Fruit fly (Drosophila melanogaster) whole organism, adult: ENCODE results near the gene CG11164.

Source experiments
- CG12768 ChIP-seq: fragments of 200-800 bp; sonication (Bioruptor generic); optimal IDR thresholded peaks from 2 replicates; lab custom pipeline; 2017; ENCODE audit warnings: missing biosample characterization, missing genetic modification characterization, mild to moderate bottlenecking, moderate library complexity, missing genetic modification reagents
- Crg-1 ChIP-seq: fragments of 200-800 bp; sonication (Bioruptor generic); optimal IDR thresholded peaks from 2 replicates; lab custom pipeline; 2016; ENCODE audit warnings: missing biosample characterization, missing genetic modification characterization
- cnc ChIP-seq, 2 experiments: fragments of >200 bp; optimal IDR thresholded peaks; 2 replicates each; lab custom pipeline; 2017

- no peak for TF ChIP-seq Crg-1 (GFP tag; lab: Kevin White, UChicago)
- TF ChIP-seq CG12768, result no peak
- no peak for TF ChIP-seq cnc (optimal IDR thresholded peaks at IDR 0.05; lab: Kevin White, UChicago)
Observed at dm6 chrX:13635000-13635368, 32.8 kb upstream of the CG11164 start.
